Fruit fly (Drosophila melanogaster): ENCODE data around the gene CG33310.

CG33310 gene

dm6 chr2L:14994834-14995506 lies 31.7 kb upstream of the CG33310 start (continued):
- peak; percentile 68 for TF ChIP-seq acj6 (GFP tag; optimal IDR thresholded peaks at IDR 0.05)
- peak; percentile 55 for TF ChIP-seq CG8119 (GFP tag; IDR thresholded peaks at IDR 0.05)
- TF ChIP-seq CG31627 (GFP tag; optimal IDR thresholded peaks at IDR 0.05): peak; percentile 7
- peak; percentile 8; the same call in 1 of the 2 replicates for TF ChIP-seq CG11294 (GFP tag; IDR thresholded peaks at IDR 0.05)
- TF ChIP-seq ss (GFP tag; optimal IDR thresholded peaks at IDR 0.05): peak in 1 of 2 experiments; percentile 60
- peak; percentile 50; the same call in 1 of the 2 replicates for TF ChIP-seq CG15336 (GFP tag; IDR thresholded peaks at IDR 0.05)
- TF ChIP-seq fd59A (GFP tag; optimal IDR thresholded peaks at IDR 0.05): peak; percentile 72
- peak; percentile 27 for TF ChIP-seq CG9139 (GFP tag; optimal IDR thresholded peaks at IDR 0.05)
- TF ChIP-seq CG10669 (GFP tag; optimal IDR thresholded peaks at IDR 0.05): peak; percentile 28
- peak; percentile 48 for TF ChIP-seq CG3919 (GFP tag; optimal IDR thresholded peaks at IDR 0.05)
- TF ChIP-seq Ets21C (GFP tag; optimal IDR thresholded peaks at IDR 0.05): no peak
- peak; percentile 56 for TF ChIP-seq Sox15 (GFP tag; optimal IDR thresholded peaks at IDR 0.05)
- no peak for TF ChIP-seq dsx (GFP tag; optimal IDR thresholded peaks at IDR 0.05; ENCODE audit: poor library complexity, severe bottlenecking)
- peak; percentile 5 for TF ChIP-seq lz (GFP tag; optimal IDR thresholded peaks at IDR 0.05)
- TF ChIP-seq dac (GFP tag; optimal IDR thresholded peaks at IDR 0.05): no peak
- no peak for TF ChIP-seq vri (GFP tag; optimal IDR thresholded peaks at IDR 0.05)
- TF ChIP-seq CG6276 (GFP tag; optimal IDR thresholded peaks at IDR 0.05): peak; percentile 27
- TF ChIP-seq Blimp-1 (GFP tag; optimal IDR thresholded peaks at IDR 0.05): no peak
- no peak for TF ChIP-seq CG16779 (tag; optimal IDR thresholded peaks at IDR 0.05)

dm6 chr2L:14995594-14996463 lies 30.9 kb upstream of the CG33310 start:
- TF ChIP-seq cyc (GFP tag; optimal IDR thresholded peaks at IDR 0.05): peak; percentile 77
- TF ChIP-seq CG32006 (GFP tag; optimal IDR thresholded peaks at IDR 0.05): peak; percentile 96
- peak; percentile 54 for TF ChIP-seq CG31627 (GFP tag; optimal IDR thresholded peaks at IDR 0.05)
- peak; percentile 89 for TF ChIP-seq CG6854 (GFP tag; optimal IDR thresholded peaks at IDR 0.05)
- TF ChIP-seq fd59A (GFP tag; optimal IDR thresholded peaks at IDR 0.05): peak; percentile 95
- TF ChIP-seq Hr39 (GFP tag; optimal IDR thresholded peaks at IDR 0.05): peak; percentile 61
- TF ChIP-seq CG11762 (GFP tag; optimal IDR thresholded peaks at IDR 0.05; ENCODE audit: insufficient read depth): peak; percentile 92
- peak; percentile 86 for TF ChIP-seq esn (GFP tag; optimal IDR thresholded peaks at IDR 0.05)
- TF ChIP-seq Met (GFP tag; optimal IDR thresholded peaks at IDR 0.05): peak; percentile 83
- TF ChIP-seq salr (GFP tag; optimal IDR thresholded peaks at IDR 0.05): peak; percentile 87 to 88
- TF ChIP-seq CG8319 (GFP tag; optimal IDR thresholded peaks at IDR 0.05): peak; percentile 86
- TF ChIP-seq CG6276 (GFP tag; optimal IDR thresholded peaks at IDR 0.05): peak; percentile 86
- TF ChIP-seq eg (GFP tag; IDR thresholded peaks at IDR 0.05): peak; percentile 97
- peak; percentile 71 for TF ChIP-seq Smox (GFP tag; optimal IDR thresholded peaks at IDR 0.05)
- TF ChIP-seq Eip78C (GFP tag): peak; percentile 98
- TF ChIP-seq dac (GFP tag; optimal IDR thresholded peaks at IDR 0.05): peak; percentile 77
- TF ChIP-seq CG3032 (tag; optimal IDR thresholded peaks at IDR 0.05): peak; percentile 97
- TF ChIP-seq acj6 (GFP tag; optimal IDR thresholded peaks at IDR 0.05): peak; percentile 95
- TF ChIP-seq vri (GFP tag; optimal IDR thresholded peaks at IDR 0.05): peak; percentile 90
- peak; percentile 79 for TF ChIP-seq Sox102F (GFP tag; optimal IDR thresholded peaks at IDR 0.05)
- peak; percentile 73 for TF ChIP-seq lz (GFP tag; optimal IDR thresholded peaks at IDR 0.05)
- TF ChIP-seq CG8119 (GFP tag; IDR thresholded peaks at IDR 0.05): peak; percentile 97
- TF ChIP-seq Gug (GFP tag; IDR thresholded peaks at IDR 0.05): peak; percentile 94
- peak; percentile 91 for TF ChIP-seq CG6792 (GFP tag; optimal IDR thresholded peaks at IDR 0.05)
- peak; percentile 95 for TF ChIP-seq OdsH (GFP tag; optimal IDR thresholded peaks at IDR 0.05)
- peak; percentile 78 for TF ChIP-seq Sox14 (GFP tag; optimal IDR thresholded peaks at IDR 0.05)
- peak; percentile 85 for TF ChIP-seq svp (GFP tag)
- peak; percentile 97 for TF ChIP-seq ss (GFP tag; optimal IDR thresholded peaks at IDR 0.05)
- peak; percentile 63 for TF ChIP-seq fd85E (GFP tag; optimal IDR thresholded peaks at IDR 0.05)
- peak; percentile 83 for TF ChIP-seq CG11902 (GFP tag; optimal IDR thresholded peaks at IDR 0.05)
- peak; percentile 94 for TF ChIP-seq CG3919 (GFP tag; optimal IDR thresholded peaks at IDR 0.05)
- TF ChIP-seq CG6163 (GFP tag; IDR thresholded peaks at IDR 0.05): peak; percentile 97
- peak; percentile 70 for TF ChIP-seq topi (GFP tag; optimal IDR thresholded peaks at IDR 0.05)
- peak; percentile 89 for TF ChIP-seq Hr4 (GFP tag; optimal IDR thresholded peaks at IDR 0.05)
- peak; percentile 89 for TF ChIP-seq CG7368 (GFP tag; optimal IDR thresholded peaks at IDR 0.05)
- peak; percentile 90 for TF ChIP-seq CG9139 (GFP tag; optimal IDR thresholded peaks at IDR 0.05)
- TF ChIP-seq dsx (GFP tag; optimal IDR thresholded peaks at IDR 0.05; ENCODE audit: poor library complexity, severe bottlenecking): peak; percentile 97
- peak; percentile 88 for TF ChIP-seq Lpt (GFP tag; optimal IDR thresholded peaks at IDR 0.05)

Data from whole organism, prepupa.